Fruit fly (Drosophila melanogaster) whole organism, prepupa: ENCODE data around the gene U4-U6-60K.

Experiments
- Blimp-1 ChIP-seq: fragments of 200-800 bp; sonication (Bioruptor generic); optimal IDR thresholded peaks from 3 replicates; lab custom pipeline; 2017; ENCODE audit warnings: missing biosample characterization, missing genetic modification characterization, mild to moderate bottlenecking, moderate library complexity, missing genetic modification reagents
- CG10631 ChIP-seq: fragments of 200-800 bp; sonication (Bioruptor generic); optimal IDR thresholded peaks from 2 replicates; lab custom pipeline; 2016; ENCODE audit warnings: missing biosample characterization, missing genetic modification characterization
- CG11294 ChIP-seq: fragments of 200-800 bp; sonication (Bioruptor generic); IDR thresholded peaks from 2 replicates; pipeline ENCODE4 v1.3.6; 2022; ENCODE audit warnings: missing biosample characterization, missing genetic modification characterization
- CG11902 ChIP-seq: fragments of 200-800 bp; sonication (Bioruptor generic); optimal IDR thresholded peaks from 3 replicates; lab custom pipeline; 2016; ENCODE audit warnings: missing biosample characterization, missing genetic modification characterization
- CG15336 ChIP-seq: fragments of 200-800 bp; sonication (Bioruptor generic); IDR thresholded peaks from 2 replicates; pipeline ENCODE4 v1.3.6; 2022; ENCODE audit warnings: missing biosample characterization, missing genetic modification characterization
- CG16779 ChIP-seq: fragments of 200-800 bp; sonication (Bioruptor generic); optimal IDR thresholded peaks from 3 replicates; lab custom pipeline; 2017; ENCODE audit warnings: missing biosample characterization, mild to moderate bottlenecking, missing genetic modification characterization
- CG3032 ChIP-seq: fragments of 200-800 bp; optimal IDR thresholded peaks from 2 replicates; lab custom pipeline; 2019; ENCODE audit warnings: missing biosample characterization, mild to moderate bottlenecking, missing genetic modification characterization, moderate library complexity
- CG31627 ChIP-seq: fragments of 200-800 bp; sonication (Bioruptor generic); optimal IDR thresholded peaks from 3 replicates; lab custom pipeline; 2016; ENCODE audit warnings: missing biosample characterization, missing genetic modification characterization
- CG32006 ChIP-seq: fragments of 200-800 bp; sonication (Bioruptor generic); optimal IDR thresholded peaks from 3 replicates; lab custom pipeline; 2017; ENCODE audit warnings: missing biosample characterization, mild to moderate bottlenecking, missing genetic modification characterization
- CG34406 ChIP-seq: fragments of 200-800 bp; sonication (Bioruptor generic); optimal IDR thresholded peaks from 3 replicates; lab custom pipeline; 2016; ENCODE audit warnings: missing biosample characterization, missing genetic modification characterization
- CG3919 ChIP-seq: fragments of 200-800 bp; sonication (Bioruptor generic); optimal IDR thresholded peaks from 3 replicates; lab custom pipeline; 2016; ENCODE audit warnings: missing biosample characterization, missing genetic modification characterization
- CG6163 ChIP-seq: fragments of 200-800 bp; sonication (Bioruptor generic); IDR thresholded peaks from 3 replicates; pipeline ENCODE4 v1.3.6; 2022; ENCODE audit warnings: missing biosample characterization, missing genetic modification characterization
- CG6276 ChIP-seq: fragments of 200-800 bp; sonication (Bioruptor generic); optimal IDR thresholded peaks from 2 replicates; lab custom pipeline; 2017; ENCODE audit warnings: missing biosample characterization, mild to moderate bottlenecking, missing genetic modification characterization
- CG6792 ChIP-seq: fragments of 200-800 bp; sonication (Bioruptor generic); optimal IDR thresholded peaks from 3 replicates; lab custom pipeline; 2016; ENCODE audit warnings: missing biosample characterization, missing genetic modification characterization
- CG6808 ChIP-seq: fragments of 200-800 bp; sonication (Bioruptor generic); optimal IDR thresholded peaks from 3 replicates; lab custom pipeline; 2017; ENCODE audit warnings: missing biosample characterization, missing genetic modification characterization, mild to moderate bottlenecking, moderate library complexity, missing genetic modification reagents
- CG6854 ChIP-seq: fragments of 200-800 bp; sonication (Bioruptor generic); optimal IDR thresholded peaks from 2 replicates; lab custom pipeline; 2017; ENCODE audit warnings: missing biosample characterization, mild to moderate bottlenecking, missing genetic modification characterization
- CG7368 ChIP-seq: fragments of 200-800 bp; sonication (Bioruptor generic); optimal IDR thresholded peaks from 3 replicates; lab custom pipeline; 2016; ENCODE audit warnings: missing biosample characterization, missing genetic modification characterization
- CG8119 ChIP-seq: fragments of 200-800 bp; sonication (Bioruptor generic); IDR thresholded peaks from 3 replicates; pipeline ENCODE4 v1.3.6; 2022; ENCODE audit warnings: missing biosample characterization, missing genetic modification characterization
- CG8319 ChIP-seq: fragments of 200-800 bp; sonication (Bioruptor generic); optimal IDR thresholded peaks from 3 replicates; lab custom pipeline; 2016; ENCODE audit warnings: missing biosample characterization, missing genetic modification characterization
- CG8632 ChIP-seq: fragments of 200-800 bp; sonication (Bioruptor generic); optimal IDR thresholded peaks from 3 replicates; lab custom pipeline; 2016; ENCODE audit warnings: missing biosample characterization, missing genetic modification characterization
- CG9139 ChIP-seq: fragments of 200-800 bp; sonication (Bioruptor generic); optimal IDR thresholded peaks from 3 replicates; lab custom pipeline; 2017; ENCODE audit warnings: missing biosample characterization, mild to moderate bottlenecking, missing genetic modification characterization
- Eip75B ChIP-seq: fragments of 200-800 bp; sonication (Bioruptor generic); optimal IDR thresholded peaks from 3 replicates; lab custom pipeline; 2016; ENCODE audit warnings: missing biosample characterization, missing genetic modification characterization
- Eip78C ChIP-seq: fragments of 200-800 bp; sonication (Bioruptor generic); peaks from one replicate; lab custom pipeline; 2016; ENCODE audit warnings: missing biosample characterization, missing genetic modification characterization
- Eip93F ChIP-seq: fragments of 200-800 bp; sonication (Bioruptor generic); optimal IDR thresholded peaks from 2 replicates; lab custom pipeline; 2016; ENCODE audit warnings: missing biosample characterization, mild to moderate bottlenecking, missing genetic modification characterization
- Ets21C ChIP-seq: fragments of 200-800 bp; sonication (Bioruptor generic); optimal IDR thresholded peaks from 3 replicates; lab custom pipeline; 2016; ENCODE audit warnings: missing biosample characterization, missing genetic modification characterization
- Ets96B ChIP-seq: fragments of 200-800 bp; optimal IDR thresholded peaks from 2 replicates; lab custom pipeline; 2019; ENCODE audit warnings: missing biosample characterization, mild to moderate bottlenecking, missing genetic modification characterization, moderate library complexity
- Gug ChIP-seq: fragments of 200-800 bp; sonication (Bioruptor generic); IDR thresholded peaks from 2 replicates; pipeline ENCODE4 v1.3.6; 2022; ENCODE audit warnings: missing biosample characterization, missing genetic modification characterization
- Hr39 ChIP-seq: fragments of 200-800 bp; sonication (Bioruptor generic); optimal IDR thresholded peaks from 2 replicates; lab custom pipeline; 2016; ENCODE audit warnings: missing biosample characterization, missing genetic modification characterization
- Hr4 ChIP-seq: fragments of 200-800 bp; sonication (Bioruptor generic); optimal IDR thresholded peaks from 3 replicates; lab custom pipeline; 2016; ENCODE audit warnings: missing biosample characterization, missing genetic modification characterization
- Lpt ChIP-seq: fragments of 200-800 bp; sonication (Bioruptor generic); optimal IDR thresholded peaks from 3 replicates; lab custom pipeline; 2016; ENCODE audit warnings: missing biosample characterization, missing genetic modification characterization
- OdsH ChIP-seq: fragments of 200-800 bp; sonication (Bioruptor generic); optimal IDR thresholded peaks from 3 replicates; lab custom pipeline; 2016; ENCODE audit warnings: missing biosample characterization, missing genetic modification characterization
- Sox102F ChIP-seq: fragments of 200-800 bp; sonication (Bioruptor generic); optimal IDR thresholded peaks from 2 replicates; lab custom pipeline; 2016; ENCODE audit warnings: missing biosample characterization, mild to moderate bottlenecking, missing genetic modification characterization
- Sox14 ChIP-seq: fragments of 200-800 bp; sonication (Bioruptor generic); optimal IDR thresholded peaks from 3 replicates; lab custom pipeline; 2016; ENCODE audit warnings: missing biosample characterization, missing genetic modification characterization
- achi ChIP-seq: fragments of 200-800 bp; sonication (Bioruptor generic); optimal IDR thresholded peaks from 3 replicates; lab custom pipeline; 2016; ENCODE audit warnings: missing biosample characterization, missing genetic modification characterization
- acj6 ChIP-seq: fragments of 200-800 bp; sonication (Bioruptor generic); optimal IDR thresholded peaks from 3 replicates; lab custom pipeline; 2016; ENCODE audit warnings: missing biosample characterization, missing genetic modification characterization
- cyc ChIP-seq: fragments of 200-800 bp; sonication (Bioruptor generic); optimal IDR thresholded peaks from 3 replicates; lab custom pipeline; 2016; ENCODE audit warnings: missing biosample characterization, missing genetic modification characterization
- dac ChIP-seq: fragments of 200-800 bp; sonication (Bioruptor generic); optimal IDR thresholded peaks from 2 replicates; lab custom pipeline; 2017; ENCODE audit warnings: missing biosample characterization, mild to moderate bottlenecking, missing genetic modification characterization
- dsx ChIP-seq: fragments of 200-800 bp; optimal IDR thresholded peaks from 3 replicates; lab custom pipeline; 2019; ENCODE audit warnings: missing biosample characterization, mild to moderate bottlenecking, missing genetic modification characterization, moderate library complexity; ENCODE audit not compliant: poor library complexity, severe bottlenecking
- eg ChIP-seq: fragments of 200-800 bp; sonication (Bioruptor generic); IDR thresholded peaks from 3 replicates; pipeline ENCODE4 v1.3.6; 2022; ENCODE audit warnings: missing biosample characterization, missing genetic modification characterization
- esn ChIP-seq: fragments of 200-800 bp; sonication (Bioruptor generic); optimal IDR thresholded peaks from 2 replicates; lab custom pipeline; 2016; ENCODE audit warnings: missing biosample characterization, mild to moderate bottlenecking, missing genetic modification characterization, moderate library complexity
- fd59A ChIP-seq: fragments of 200-800 bp; sonication (Bioruptor generic); optimal IDR thresholded peaks from 2 replicates; lab custom pipeline; 2017; ENCODE audit warnings: missing biosample characterization, mild to moderate bottlenecking, missing genetic modification characterization, missing genetic modification reagents
- fkh ChIP-seq: fragments of 200-800 bp; sonication (Bioruptor generic); optimal IDR thresholded peaks from 3 replicates; lab custom pipeline; 2017; ENCODE audit warnings: missing biosample characterization, mild to moderate bottlenecking, missing genetic modification characterization, moderate library complexity
- lz ChIP-seq: fragments of 200-800 bp; sonication (Bioruptor generic); optimal IDR thresholded peaks from 3 replicates; lab custom pipeline; 2016; ENCODE audit warnings: missing biosample characterization, missing genetic modification characterization
- pdm3 ChIP-seq: fragments of 200-800 bp; sonication (Bioruptor generic); optimal IDR thresholded peaks from 3 replicates; lab custom pipeline; 2016; ENCODE audit warnings: missing biosample characterization, missing genetic modification characterization
- salr ChIP-seq, 2 experiments: fragments of 200-800 bp; sonication (Bioruptor generic); optimal IDR thresholded peaks; 3 replicates each; lab custom pipeline; 2016 to 2018; ENCODE audit warnings: missing biosample characterization in 2 of 2, missing genetic modification characterization in 2 of 2, mild to moderate bottlenecking in 1 of 2
- ss ChIP-seq, 2 experiments: fragments of 200-800 bp; sonication (Bioruptor generic); optimal IDR thresholded peaks; 2 replicates in 1 of 2; 3 replicates in 1 of 2; lab custom pipeline; 2017 to 2018; ENCODE audit warnings: mild to moderate bottlenecking in 2 of 2, missing biosample characterization in 2 of 2, missing genetic modification characterization in 2 of 2, moderate library complexity in 1 of 2
- topi ChIP-seq: fragments of 200-800 bp; sonication (Bioruptor generic); optimal IDR thresholded peaks from 3 replicates; lab custom pipeline; 2016; ENCODE audit warnings: missing biosample characterization, missing genetic modification characterization

Gene U4-U6-60K

DNA sequence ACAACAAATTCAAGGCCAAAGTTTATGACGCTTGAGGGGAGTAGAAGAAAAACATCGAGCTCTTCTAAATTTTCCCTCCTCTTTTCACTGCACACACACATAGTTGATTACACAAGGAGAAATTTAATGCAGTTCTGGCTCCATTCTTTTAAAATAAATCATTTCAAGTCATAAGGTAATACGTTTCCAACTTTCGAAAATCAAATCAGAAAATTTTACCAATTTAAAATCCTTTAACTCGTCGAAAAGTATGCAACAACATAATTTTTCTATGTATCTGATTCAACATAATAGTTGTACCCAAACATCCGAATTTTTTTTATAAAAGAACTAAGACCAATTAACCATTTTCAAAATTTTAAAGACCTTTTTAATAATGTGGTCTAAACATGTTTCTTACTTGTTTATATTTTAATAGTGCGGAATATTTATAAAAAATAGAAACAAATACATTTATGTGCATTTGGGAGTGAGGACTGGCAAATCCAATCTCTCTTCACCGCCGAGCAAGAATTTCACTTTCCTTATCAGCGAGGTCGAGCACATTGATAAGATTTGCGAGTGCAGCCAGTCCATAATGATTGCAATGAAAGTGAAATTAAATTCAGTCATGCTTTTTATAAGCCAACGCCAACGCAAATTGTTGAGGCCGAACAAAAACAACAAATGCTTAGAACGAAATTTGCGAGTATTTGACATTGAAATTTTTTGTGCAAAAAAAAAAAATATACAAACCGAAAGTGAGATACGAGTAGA, 7.5 kb downstream of the U4-U6-60K start (continued):
- no peak for TF ChIP-seq fd59A
- TF ChIP-seq CG11902 (GFP tag; lab: Kevin White, UChicago): no peak
- peak; percentile 30 for TF ChIP-seq CG3032 (tag; lab: Kevin White, UChicago)
- TF ChIP-seq lz (GFP tag; lab: Kevin White, UChicago): peak; percentile 25
- peak; percentile 49 for TF ChIP-seq CG10631
- 0 out of 3 replicates have a peak, but pooled peaks have one; percentile 24 for TF ChIP-seq eg
- TF ChIP-seq CG8632: peak; percentile 56
- no peak for TF ChIP-seq CG16779 (tag; lab: Kevin White, UChicago)
- peak; percentile 11 for TF ChIP-seq CG6808 (GFP tag; lab: Kevin White, UChicago)
- TF ChIP-seq Eip78C (GFP tag; lab: Kevin White, UChicago): peak; percentile 89
- TF ChIP-seq CG6276 (GFP tag; lab: Kevin White, UChicago): no peak
- TF ChIP-seq CG7368 (GFP tag; lab: Kevin White, UChicago): no peak
- no peak for TF ChIP-seq CG6163 (GFP tag; lab: Robert Waterston, UW)
- no peak for TF ChIP-seq CG6854
- no peak for TF ChIP-seq CG11294 (GFP tag; lab: Robert Waterston, UW)
- TF ChIP-seq CG6792 (GFP tag; lab: Kevin White, UChicago): peak; percentile 40
- TF ChIP-seq CG9139 (GFP tag; lab: Kevin White, UChicago): no peak
- TF ChIP-seq cyc (GFP tag; lab: Kevin White, UChicago): peak; percentile 43
- peak; percentile 57 for TF ChIP-seq CG34406 (GFP tag; lab: Kevin White, UChicago)
- TF ChIP-seq Sox14 (GFP tag; lab: Kevin White, UChicago): peak; percentile 39
- peak; percentile 22 for TF ChIP-seq dsx (GFP tag; lab: Kevin White, UChicago)
- peak; percentile 25; the same call in 1 of the 3 replicates for TF ChIP-seq CG8119 (GFP tag; lab: Robert Waterston, UW)
- TF ChIP-seq Hr39 (GFP tag; lab: Kevin White, UChicago): peak; percentile 45
- peak; percentile 32 for TF ChIP-seq CG31627 (GFP tag; lab: Kevin White, UChicago)
- TF ChIP-seq Ets21C (GFP tag; lab: Kevin White, UChicago): no peak
- peak; percentile 58 for TF ChIP-seq Sox102F (GFP tag; lab: Kevin White, UChicago)
- no peak for TF ChIP-seq Blimp-1 (GFP tag; lab: Kevin White, UChicago)
- TF ChIP-seq Ets96B (tag; lab: Kevin White, UChicago): peak; percentile 44
- TF ChIP-seq ss (GFP tag; optimal IDR thresholded peaks at IDR 0.05; lab: Kevin White, UChicago): no peak
- TF ChIP-seq Gug: no peak
- peak; percentile 41 for TF ChIP-seq CG8319 (GFP tag; lab: Kevin White, UChicago)
- no peak for TF ChIP-seq dac (GFP tag; lab: Kevin White, UChicago)
- peak; percentile 71 for TF ChIP-seq esn (GFP tag; lab: Kevin White, UChicago)
- TF ChIP-seq, all 60 proteins: peak for 37

DNA sequence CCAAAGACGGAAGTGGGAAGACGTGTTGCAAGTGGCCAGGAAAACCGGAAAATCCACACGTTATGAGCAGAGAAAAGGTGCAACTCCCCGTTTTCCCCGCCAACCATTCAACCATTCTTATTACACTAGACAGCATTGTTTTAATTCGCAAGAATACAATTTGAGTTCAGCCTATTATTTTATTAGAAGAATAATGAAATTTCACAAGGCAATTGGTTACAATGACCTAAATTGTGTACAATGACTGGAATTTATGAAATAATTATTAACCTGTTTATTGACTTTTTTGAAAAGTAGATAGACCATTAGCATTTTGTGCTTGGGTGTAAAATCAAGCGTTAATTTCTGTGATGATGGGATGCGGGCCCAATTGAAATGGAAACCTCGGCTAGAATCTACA, 9.2 kb downstream of the U4-U6-60K start:
- TF ChIP-seq Eip78C (GFP tag; lab: Kevin White, UChicago): peak; percentile 71
- TF ChIP-seq topi: no peak
- TF ChIP-seq CG32006 (GFP tag; lab: Kevin White, UChicago): peak; percentile 29
- TF ChIP-seq salr (GFP tag; optimal IDR thresholded peaks at IDR 0.05; lab: Kevin White, UChicago): peak in 1 of 2 experiments; percentile 51
- TF ChIP-seq fd59A: no peak
- peak; percentile 58; the same call in 2 of the 3 replicates for TF ChIP-seq CG6163 (GFP tag; lab: Robert Waterston, UW)
- peak; percentile 61 for TF ChIP-seq CG15336 (GFP tag; lab: Robert Waterston, UW)
- no peak for TF ChIP-seq fkh (GFP tag; lab: Kevin White, UChicago)
- peak; percentile 36 for TF ChIP-seq pdm3 (GFP tag; lab: Kevin White, UChicago)
- peak; percentile 29 for TF ChIP-seq achi (GFP tag; lab: Kevin White, UChicago)
- TF ChIP-seq Lpt (GFP tag; lab: Kevin White, UChicago): peak; percentile 31
- TF ChIP-seq OdsH (GFP tag; lab: Kevin White, UChicago): peak; percentile 11
- TF ChIP-seq CG10631: peak; percentile 62
- TF ChIP-seq acj6 (GFP tag; lab: Kevin White, UChicago): peak; percentile 11
- peak; percentile 58 for TF ChIP-seq eg
- peak; percentile 40 for TF ChIP-seq Sox14 (GFP tag; lab: Kevin White, UChicago)
- TF ChIP-seq CG6276 (GFP tag; lab: Kevin White, UChicago): peak; percentile 13
- no peak for TF ChIP-seq Eip93F (GFP tag; lab: Kevin White, UChicago)
- TF ChIP-seq Eip75B (GFP tag; lab: Kevin White, UChicago): peak; percentile 38
- TF ChIP-seq Gug: peak; percentile 15; the same call in 1 of the 2 replicates
- TF ChIP-seq CG31627 (GFP tag; lab: Kevin White, UChicago): no peak
- no peak for TF ChIP-seq Ets96B (tag; lab: Kevin White, UChicago)
- TF ChIP-seq Hr4: peak; percentile 16
- TF ChIP-seq CG3919 (GFP tag; lab: Kevin White, UChicago): peak; percentile 15
- TF ChIP-seq CG8119 (GFP tag; lab: Robert Waterston, UW): peak; percentile 58; the same call in 2 of the 3 replicates
- TF ChIP-seq, all 60 proteins: peak for 19
